Fruit fly (Drosophila melanogaster) whole organism, adult: Measurements from ENCODE around the gene Cdk12.

Experiments used
- CG11617 ChIP-seq: fragments of 200-800 bp; sonication (Bioruptor generic); optimal IDR thresholded peaks from 2 replicates; lab custom pipeline; 2017; ENCODE audit warnings: mild to moderate bottlenecking, missing biosample characterization, missing genetic modification reagents, missing genetic modification characterization
- CG12768 ChIP-seq: fragments of 200-800 bp; sonication (Bioruptor generic); optimal IDR thresholded peaks from 2 replicates; lab custom pipeline; 2017; ENCODE audit warnings: missing biosample characterization, missing genetic modification characterization, mild to moderate bottlenecking, moderate library complexity, missing genetic modification reagents
- CG14711 ChIP-seq: fragments of 200-800 bp; sonication (Bioruptor generic); optimal IDR thresholded peaks from 2 replicates; lab custom pipeline; 2018; ENCODE audit warnings: missing biosample characterization, mild to moderate bottlenecking, missing genetic modification characterization, moderate library complexity
- CG1620 ChIP-seq: fragments of 200-800 bp; sonication (Bioruptor generic); optimal IDR thresholded peaks from 2 replicates; lab custom pipeline; 2016; ENCODE audit warnings: missing biosample characterization, missing genetic modification characterization
- CG33017 ChIP-seq: fragments of 200-800 bp; sonication (Bioruptor generic); optimal IDR thresholded peaks from 2 replicates; lab custom pipeline; 2018; ENCODE audit warnings: missing biosample characterization, mild to moderate bottlenecking, missing genetic modification characterization, moderate library complexity
- CG5204 ChIP-seq: fragments of 200-800 bp; sonication (Bioruptor generic); optimal IDR thresholded peaks from 2 replicates; lab custom pipeline; 2016; ENCODE audit warnings: missing biosample characterization, missing genetic modification characterization
- CG7045 ChIP-seq: fragments of 200-800 bp; sonication (Bioruptor generic); optimal IDR thresholded peaks from 2 replicates; lab custom pipeline; 2017; ENCODE audit warnings: missing biosample characterization, mild to moderate bottlenecking, missing genetic modification characterization
- CG7101 ChIP-seq: fragments of 200-800 bp; sonication (Bioruptor generic); optimal IDR thresholded peaks from 2 replicates; lab custom pipeline; 2018; ENCODE audit warnings: missing biosample characterization, mild to moderate bottlenecking, missing genetic modification characterization, moderate library complexity
- Clk ChIP-seq: fragments of 200-800 bp; sonication (Bioruptor generic); optimal IDR thresholded peaks from 2 replicates; lab custom pipeline; 2017; ENCODE audit warnings: missing biosample characterization, missing genetic modification characterization
- Crg-1 ChIP-seq: fragments of 200-800 bp; sonication (Bioruptor generic); optimal IDR thresholded peaks from 2 replicates; lab custom pipeline; 2016; ENCODE audit warnings: missing biosample characterization, missing genetic modification characterization
- Hr96 ChIP-seq: fragments of 200-800 bp; sonication (Bioruptor generic); optimal IDR thresholded peaks from 2 replicates; lab custom pipeline; 2016; ENCODE audit warnings: missing biosample characterization, missing genetic modification characterization
- Mnt ChIP-seq: fragments of 200-800 bp; sonication (Bioruptor generic); optimal IDR thresholded peaks from 2 replicates; lab custom pipeline; 2016; ENCODE audit warnings: missing biosample characterization, mild to moderate bottlenecking, missing genetic modification characterization
- bab1 ChIP-seq: fragments of 200-800 bp; sonication (Bioruptor generic); optimal IDR thresholded peaks from 3 replicates; lab custom pipeline; 2019; ENCODE audit warnings: missing biosample characterization, mild to moderate bottlenecking, missing genetic modification characterization, moderate library complexity
- cic ChIP-seq: fragments of 200-800 bp; sonication (Bioruptor generic); optimal IDR thresholded peaks from 2 replicates; lab custom pipeline; 2017; ENCODE audit warnings: missing biosample characterization, mild to moderate bottlenecking, missing genetic modification characterization, moderate library complexity
- cnc ChIP-seq, 2 experiments: fragments of >200 bp; optimal IDR thresholded peaks; 2 replicates each; lab custom pipeline; 2017
- kay ChIP-seq: fragments of 200-800 bp; sonication (Bioruptor generic); peaks from one replicate; lab custom pipeline; 2016; ENCODE audit warnings: missing biosample characterization, missing genetic modification characterization, borderline replicate concordance
- ovo ChIP-seq: fragments of 200-800 bp; sonication (Bioruptor generic); optimal IDR thresholded peaks from 2 replicates; lab custom pipeline; 2016; ENCODE audit warnings: missing biosample characterization, missing genetic modification characterization
- pad ChIP-seq: fragments of 200-800 bp; sonication (Bioruptor generic); optimal IDR thresholded peaks from 3 replicates; lab custom pipeline; 2017; ENCODE audit warnings: missing biosample characterization, missing genetic modification characterization, mild to moderate bottlenecking, moderate library complexity, missing genetic modification reagents
- tj ChIP-seq: fragments of 200-800 bp; sonication (Bioruptor generic); optimal IDR thresholded peaks from 3 replicates; lab custom pipeline; 2017; ENCODE audit warnings: missing biosample characterization, mild to moderate bottlenecking, missing genetic modification characterization, moderate library complexity
- toe ChIP-seq: fragments of 200-800 bp; sonication (Bioruptor generic); optimal IDR thresholded peaks from 2 replicates; lab custom pipeline; 2016; ENCODE audit warnings: missing biosample characterization, missing genetic modification characterization

Cdk12 gene

DNA sequence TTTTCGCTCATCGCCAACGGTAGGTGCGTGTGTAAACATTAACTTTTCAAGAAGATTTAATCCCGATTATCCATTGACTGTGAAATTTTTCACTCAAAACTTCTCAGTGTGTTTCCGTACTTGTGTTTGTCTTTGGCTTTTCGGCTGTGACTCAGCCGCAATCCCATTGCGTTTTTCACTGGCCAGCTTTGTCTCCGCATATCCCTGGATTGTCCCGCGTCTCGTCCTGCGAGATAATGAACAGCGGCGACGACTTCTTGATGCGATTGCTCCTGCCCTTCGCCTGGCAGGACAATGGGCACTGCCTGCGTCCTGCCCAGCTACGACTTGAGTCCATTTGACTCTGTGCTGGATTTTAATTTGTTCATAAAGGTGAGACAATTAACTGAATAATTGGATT, 34.0 kb upstream of the Cdk12 start:
- TF ChIP-seq cnc (optimal IDR thresholded peaks at IDR 0.05; lab: Kevin White, UChicago) (no peak), Clk (GFP tag; lab: Kevin White, UChicago) (no peak), ovo (GFP tag; lab: Kevin White, UChicago) (no peak), Hr96 (GFP tag; lab: Kevin White, UChicago) (no peak), cic (GFP tag; lab: Kevin White, UChicago) (no peak), pad (GFP tag; lab: Kevin White, UChicago) (no peak), Crg-1 (no peak), kay (GFP tag; lab: Kevin White, UChicago) (no peak), CG1620 (GFP tag; lab: Kevin White, UChicago) (no peak), tj (no peak), CG33017 (tag; lab: Kevin White, UChicago) (no peak), CG12768 (no peak), Mnt (GFP tag; lab: Kevin White, UChicago) (no peak), CG14711 (tag; lab: Kevin White, UChicago) (no peak), bab1 (GFP tag; lab: Kevin White, UChicago) (no peak), CG7101 (no peak), CG7045 (GFP tag; lab: Kevin White, UChicago) (no peak)

DNA sequence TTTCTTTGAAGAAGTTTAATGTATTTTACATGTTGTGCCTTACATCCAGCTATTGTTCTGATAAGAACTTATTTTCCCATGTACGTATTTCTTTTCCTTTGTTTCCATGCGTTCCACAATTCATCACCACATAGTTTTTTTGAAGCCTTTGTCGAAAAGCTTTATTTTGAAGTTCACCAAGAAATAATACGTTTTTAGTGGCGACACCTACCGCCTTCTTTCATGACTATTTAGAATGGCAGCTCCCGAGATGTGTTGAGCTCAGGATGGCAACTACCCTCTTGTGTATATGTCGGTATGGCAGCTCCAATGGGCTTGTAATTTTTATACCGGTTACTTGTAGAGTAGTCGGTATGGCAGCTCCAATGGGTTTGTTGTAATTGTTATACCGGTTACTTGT, 32.3 kb upstream of the Cdk12 start:
- TF ChIP-seq ovo (GFP tag; lab: Kevin White, UChicago) (no peak), CG11617 (GFP tag; lab: Kevin White, UChicago) (no peak), cic (GFP tag; lab: Kevin White, UChicago) (no peak), Hr96 (GFP tag; lab: Kevin White, UChicago) (no peak), Clk (GFP tag; lab: Kevin White, UChicago) (no peak), toe (GFP tag; lab: Kevin White, UChicago) (peak; percentile 15), kay (GFP tag; lab: Kevin White, UChicago) (peak; percentile 32), CG5204 (GFP tag; lab: Kevin White, UChicago) (no peak), cnc (optimal IDR thresholded peaks at IDR 0.05; lab: Kevin White, UChicago) (no peak), bab1 (GFP tag; lab: Kevin White, UChicago) (peak; percentile 70), CG7045 (GFP tag; lab: Kevin White, UChicago) (no peak), CG1620 (GFP tag; lab: Kevin White, UChicago) (no peak), pad (GFP tag; lab: Kevin White, UChicago) (no peak)

DNA sequence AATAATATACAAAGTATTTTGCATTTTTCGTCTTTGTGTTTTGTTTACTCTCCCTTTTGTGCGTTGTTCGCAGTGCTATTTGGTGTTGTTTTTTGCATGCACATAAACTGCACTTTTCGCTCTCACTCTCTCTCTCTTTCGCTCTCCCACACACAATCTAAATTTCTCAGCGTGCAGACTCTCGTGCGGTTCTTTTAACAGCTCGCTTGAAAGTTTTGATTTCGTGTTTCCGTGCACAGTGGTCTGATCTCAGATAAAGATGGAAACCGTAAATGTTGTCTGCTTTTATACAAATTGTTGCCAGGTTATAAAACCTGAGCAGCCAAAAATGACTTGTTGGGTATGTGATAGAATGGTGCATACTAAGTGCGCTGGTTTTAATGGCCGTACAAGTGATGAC, 30.7 kb upstream of the Cdk12 start:
- peak; percentile 4 for TF ChIP-seq kay (GFP tag; lab: Kevin White, UChicago)

DNA sequence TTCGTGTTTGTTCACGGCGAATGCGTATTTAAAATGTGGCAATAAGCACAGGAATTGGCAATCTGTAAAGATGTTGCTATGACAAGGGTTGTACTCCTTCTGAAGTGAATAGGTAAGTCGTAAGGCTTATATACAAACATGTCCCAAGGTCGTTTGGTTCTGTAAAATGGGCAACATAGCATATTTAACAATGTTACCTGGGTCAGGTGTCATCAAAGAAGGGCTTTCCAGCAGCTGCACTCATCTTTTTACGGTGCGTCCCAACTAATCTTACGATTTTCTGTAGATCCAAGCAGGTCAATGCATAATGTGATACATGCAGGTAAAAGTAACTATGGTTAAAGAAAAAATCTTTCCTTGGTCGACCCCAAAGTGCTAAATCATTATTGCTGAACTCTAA, 25.6 kb upstream of the Cdk12 start, which contains the start of gene Neu2:
Gene Neu2 (minus strand): TSS at position 101 of the 400 bp plus-strand sequence.
- TF ChIP-seq CG11617 (GFP tag; lab: Kevin White, UChicago) (no peak), tj (no peak), cnc (optimal IDR thresholded peaks at IDR 0.05; lab: Kevin White, UChicago) (no peak), kay (GFP tag; lab: Kevin White, UChicago) (peak; percentile 28), CG14711 (tag; lab: Kevin White, UChicago) (no peak)

DNA sequence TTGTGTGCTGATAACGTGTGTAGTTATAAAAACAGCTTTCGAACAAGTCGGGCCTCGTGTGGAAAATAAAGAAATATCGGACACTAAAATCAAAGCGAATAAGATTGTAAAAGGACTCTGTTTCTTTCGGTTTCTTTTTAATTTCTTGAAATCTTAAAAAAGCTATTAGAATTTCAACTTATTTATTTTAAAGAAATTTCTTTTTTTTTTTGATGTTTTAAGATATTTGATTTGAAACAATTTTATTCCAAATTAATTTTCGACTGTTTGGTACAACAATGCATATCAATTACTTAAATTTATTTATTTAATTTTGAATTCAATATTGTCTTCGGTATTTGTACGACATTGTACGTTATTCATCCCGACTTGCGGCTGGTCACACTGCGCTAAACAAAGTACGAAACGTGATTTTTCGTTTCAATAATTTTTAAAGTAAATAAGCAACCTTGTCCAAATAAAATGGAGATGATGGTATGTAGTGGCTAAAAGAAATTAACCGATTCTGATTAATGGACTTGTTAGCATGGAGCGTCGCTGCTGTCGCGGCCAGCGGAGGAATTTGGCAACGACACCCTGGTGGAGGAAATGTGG, 23.3 kb upstream of the Cdk12 start, which contains the start of the genes CG7202 and CG7519:
Gene CG7202 (minus strand): TSS at position 51 of the 594 bp plus-strand sequence.
Gene CG7519 (plus strand): TSS at position 361 of the 594 bp plus-strand sequence.
- TF ChIP-seq Clk (GFP tag; lab: Kevin White, UChicago) (no peak), cnc (optimal IDR thresholded peaks at IDR 0.05; lab: Kevin White, UChicago) (no peak), CG7101 (no peak), bab1 (GFP tag; lab: Kevin White, UChicago) (peak; percentile 8), cic (GFP tag; lab: Kevin White, UChicago) (no peak), Mnt (GFP tag; lab: Kevin White, UChicago) (peak; percentile 49), Crg-1 (no peak), toe (GFP tag; lab: Kevin White, UChicago) (no peak)

DNA sequence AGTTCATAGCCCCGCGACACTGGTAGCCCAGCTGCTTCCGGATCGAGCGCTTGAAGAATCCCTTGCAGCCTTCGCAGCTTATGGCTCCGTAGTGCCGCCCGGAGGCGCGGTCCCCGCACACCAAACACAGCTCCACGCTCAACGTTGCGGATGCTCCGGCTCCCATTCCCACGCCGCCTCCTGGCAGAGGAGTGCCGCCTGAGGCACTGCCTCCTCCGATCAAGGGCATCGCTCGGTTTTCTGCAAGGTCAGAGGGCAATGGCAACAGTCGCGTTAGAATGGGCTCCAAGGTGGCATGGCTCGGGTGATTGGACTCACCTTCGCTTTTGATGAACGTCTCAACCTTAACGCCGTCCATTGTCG, 19.6 kb upstream of the Cdk12 start:
- no peak for TF ChIP-seq pad (GFP tag; lab: Kevin White, UChicago)
- no peak for TF ChIP-seq CG33017 (tag; lab: Kevin White, UChicago)
- TF ChIP-seq CG14711 (tag; lab: Kevin White, UChicago) = no peak
- no peak for TF ChIP-seq cic (GFP tag; lab: Kevin White, UChicago)
- no peak for TF ChIP-seq toe (GFP tag; lab: Kevin White, UChicago)
- TF ChIP-seq kay (GFP tag; lab: Kevin White, UChicago) = no peak
- TF ChIP-seq CG7045 (GFP tag; lab: Kevin White, UChicago) = no peak
